Worm (Caenorhabditis elegans) whole organism, late embryonic: ENCODE results near the gene F49E12.8.

Source experiments
- C08G9.2 ChIP-seq: sonication (generic microtip); optimal IDR thresholded peaks from 2 replicates; lab custom pipeline; 2016; ENCODE audit warnings: mild to moderate bottlenecking, missing genetic modification characterization, moderate library complexity, missing compliant biosample characterization
- C38D4.7 ChIP-seq: fragments of 200-800 bp; sonication (Bioruptor generic); optimal IDR thresholded peaks from 2 replicates; lab custom pipeline; 2018; ENCODE audit warnings: mild to moderate bottlenecking, missing genetic modification characterization, moderate library complexity, missing compliant biosample characterization
- F13H6.1 ChIP-seq: sonication (generic microtip); optimal IDR thresholded peaks from 2 replicates; lab custom pipeline; 2016; ENCODE audit warnings: missing genetic modification characterization, missing compliant biosample characterization
- K02D7.2 ChIP-seq: sonication (generic microtip); optimal IDR thresholded peaks from 2 replicates; lab custom pipeline; 2017; ENCODE audit warnings: mild to moderate bottlenecking, missing genetic modification characterization, missing compliant biosample characterization
- T23F11.4 ChIP-seq: fragments of 200-800 bp; sonication (Bioruptor generic); optimal IDR thresholded peaks from 2 replicates; lab custom pipeline; 2018; ENCODE audit warnings: mild to moderate bottlenecking, missing genetic modification characterization, missing compliant biosample characterization
- ahr-1 ChIP-seq: sonication (generic microtip); optimal IDR thresholded peaks from 2 replicates; lab custom pipeline; 2016; ENCODE audit warnings: missing genetic modification characterization, missing compliant biosample characterization
- ama-1 ChIP-seq: fragments of 150-350 bp; optimal IDR thresholded peaks from 2 replicates; lab custom pipeline; 2014
- ceh-14 ChIP-seq: sonication (generic microtip); optimal IDR thresholded peaks from 2 replicates; lab custom pipeline; 2016; ENCODE audit warnings: missing genotype, missing genetic modification characterization, missing compliant biosample characterization
- ceh-19 ChIP-seq: fragments of 200-800 bp; sonication (Bioruptor generic); optimal IDR thresholded peaks from 2 replicates; lab custom pipeline; 2018; ENCODE audit warnings: mild to moderate bottlenecking, missing genetic modification characterization, missing compliant biosample characterization
- ceh-2 ChIP-seq: sonication (generic microtip); optimal IDR thresholded peaks from 2 replicates; lab custom pipeline; 2016; ENCODE audit warnings: missing genotype, missing genetic modification characterization, missing compliant biosample characterization
- ceh-24 ChIP-seq: sonication (generic microtip); optimal IDR thresholded peaks from 2 replicates; lab custom pipeline; 2016; ENCODE audit warnings: mild to moderate bottlenecking, missing genetic modification characterization, missing compliant biosample characterization
- ceh-31 ChIP-seq: sonication (generic microtip); optimal IDR thresholded peaks from 2 replicates; lab custom pipeline; 2016; ENCODE audit warnings: missing genetic modification characterization, missing compliant biosample characterization
- ceh-34 ChIP-seq: sonication (generic microtip); optimal IDR thresholded peaks from 2 replicates; lab custom pipeline; 2016; ENCODE audit warnings: mild to moderate bottlenecking, missing genetic modification characterization, missing compliant biosample characterization
- ceh-48 ChIP-seq: sonication (generic microtip); optimal IDR thresholded peaks from 2 replicates; lab custom pipeline; 2016; ENCODE audit warnings: missing genetic modification characterization, inconsistent platforms, missing compliant biosample characterization
- dve-1 ChIP-seq: sonication (generic microtip); optimal IDR thresholded peaks from 2 replicates; lab custom pipeline; 2017; ENCODE audit warnings: antibody characterized with exemption, mild to moderate bottlenecking, missing genetic modification characterization, missing compliant biosample characterization
- elt-4 ChIP-seq: sonication (generic microtip); optimal IDR thresholded peaks from 2 replicates; lab custom pipeline; 2016; ENCODE audit warnings: missing genetic modification characterization, missing compliant biosample characterization
- eyg-1 ChIP-seq: sonication (generic microtip); optimal IDR thresholded peaks from 2 replicates; lab custom pipeline; 2016; ENCODE audit warnings: missing genotype, missing genetic modification characterization, missing compliant biosample characterization
- fax-1 ChIP-seq: sonication (generic microtip); optimal IDR thresholded peaks from 2 replicates; lab custom pipeline; 2016; ENCODE audit warnings: missing genotype, missing genetic modification characterization, missing compliant biosample characterization
- fkh-6 ChIP-seq: sonication (generic microtip); optimal IDR thresholded peaks from 2 replicates; lab custom pipeline; 2016; ENCODE audit warnings: missing genetic modification characterization, missing compliant biosample characterization
- hlh-8 ChIP-seq: sonication (generic microtip); optimal IDR thresholded peaks from 2 replicates; lab custom pipeline; 2016; ENCODE audit warnings: missing genotype, missing genetic modification characterization, missing compliant biosample characterization
- lim-6 ChIP-seq: sonication (generic microtip); optimal IDR thresholded peaks from 2 replicates; lab custom pipeline; 2016; ENCODE audit warnings: missing genetic modification characterization, missing compliant biosample characterization
- lin-11 ChIP-seq: fragments of 200-800 bp; sonication (Bioruptor generic); optimal IDR thresholded peaks from 2 replicates; lab custom pipeline; 2018; ENCODE audit warnings: mild to moderate bottlenecking, missing genetic modification characterization, missing compliant biosample characterization
- madf-2 ChIP-seq: sonication (generic microtip); optimal IDR thresholded peaks from 2 replicates; lab custom pipeline; 2017; ENCODE audit warnings: missing genetic modification characterization, missing compliant biosample characterization
- mec-3 ChIP-seq: sonication (generic microtip); optimal IDR thresholded peaks from 2 replicates; lab custom pipeline; 2016; ENCODE audit warnings: borderline replicate concordance, missing genetic modification characterization, missing compliant biosample characterization
- nhr-11 ChIP-seq: fragments of 150-350 bp; optimal IDR thresholded peaks from 2 replicates; lab custom pipeline; 2014; ENCODE audit warnings: missing biosample characterization, missing genetic modification characterization
- nhr-232 ChIP-seq: sonication (generic microtip); optimal IDR thresholded peaks from 2 replicates; lab custom pipeline; 2016; ENCODE audit warnings: missing genetic modification characterization, missing compliant biosample characterization
- npax-4 ChIP-seq: sonication (generic microtip); optimal IDR thresholded peaks from 2 replicates; lab custom pipeline; 2016; ENCODE audit warnings: missing genetic modification characterization, missing compliant biosample characterization
- odd-2 ChIP-seq: sonication (generic microtip); optimal IDR thresholded peaks from 2 replicates; lab custom pipeline; 2017; ENCODE audit warnings: antibody characterized with exemption, mild to moderate bottlenecking, missing genetic modification characterization, missing compliant biosample characterization
- pag-3 ChIP-seq: sonication (generic microtip); optimal IDR thresholded peaks from 2 replicates; lab custom pipeline; 2016; ENCODE audit warnings: missing compliant biosample characterization, missing genetic modification characterization, borderline replicate concordance
- pat-9 ChIP-seq: fragments of 200-800 bp; sonication (Bioruptor generic); optimal IDR thresholded peaks from 2 replicates; lab custom pipeline; 2018; ENCODE audit warnings: mild to moderate bottlenecking, missing genetic modification characterization, moderate library complexity, missing compliant biosample characterization
- pha-2 ChIP-seq: sonication (generic microtip); optimal IDR thresholded peaks from 2 replicates; lab custom pipeline; 2017; ENCODE audit warnings: mild to moderate bottlenecking, missing genetic modification characterization, missing compliant biosample characterization
- pha-4 ChIP-seq: fragments of 150-350 bp; optimal IDR thresholded peaks from 2 replicates; lab custom pipeline; 2018; ENCODE audit warnings: missing biosample characterization, missing genetic modification reagents, missing genetic modification characterization
- rnt-1 ChIP-seq: sonication (generic microtip); optimal IDR thresholded peaks from 2 replicates; lab custom pipeline; 2016; ENCODE audit warnings: missing genetic modification characterization, missing compliant biosample characterization
- sdc-2 ChIP-seq: sonication (generic microtip); optimal IDR thresholded peaks from 2 replicates; lab custom pipeline; 2016; ENCODE audit warnings: missing genotype, missing genetic modification characterization, missing compliant biosample characterization
- sox-2 ChIP-seq: fragments of 200-800 bp; sonication (Bioruptor generic); IDR thresholded peaks from 2 replicates; pipeline ENCODE4 v1.3.6; 2022; ENCODE audit warnings: missing genetic modification reagents, missing genetic modification characterization, missing compliant biosample characterization
- sox-4 ChIP-seq: sonication (generic microtip); optimal IDR thresholded peaks from 2 replicates; lab custom pipeline; 2017; ENCODE audit warnings: mild to moderate bottlenecking, missing genetic modification characterization, inconsistent platforms, missing compliant biosample characterization
- syd-9 ChIP-seq: sonication (generic microtip); optimal IDR thresholded peaks from 2 replicates; lab custom pipeline; 2016; ENCODE audit warnings: mild to moderate bottlenecking, missing genetic modification characterization, moderate library complexity, missing compliant biosample characterization
- unc-42 ChIP-seq: sonication (generic microtip); optimal IDR thresholded peaks from 2 replicates; lab custom pipeline; 2016; ENCODE audit warnings: missing genotype, missing genetic modification characterization, missing compliant biosample characterization
- unc-55 ChIP-seq: sonication (generic microtip); optimal IDR thresholded peaks from 2 replicates; lab custom pipeline; 2017; ENCODE audit warnings: missing biosample characterization, missing genetic modification reagents, missing genetic modification characterization
- unc-86 ChIP-seq: sonication (generic microtip); optimal IDR thresholded peaks from 2 replicates; lab custom pipeline; 2016; ENCODE audit warnings: missing genetic modification characterization, missing compliant biosample characterization
- zip-5 ChIP-seq: sonication (generic microtip); optimal IDR thresholded peaks from 2 replicates; lab custom pipeline; 2016; ENCODE audit warnings: missing genetic modification characterization, missing compliant biosample characterization
- ztf-16 ChIP-seq: sonication (generic microtip); optimal IDR thresholded peaks from 2 replicates; lab custom pipeline; 2017; ENCODE audit warnings: missing genetic modification characterization, missing compliant biosample characterization

Gene F49E12.8

DNA sequence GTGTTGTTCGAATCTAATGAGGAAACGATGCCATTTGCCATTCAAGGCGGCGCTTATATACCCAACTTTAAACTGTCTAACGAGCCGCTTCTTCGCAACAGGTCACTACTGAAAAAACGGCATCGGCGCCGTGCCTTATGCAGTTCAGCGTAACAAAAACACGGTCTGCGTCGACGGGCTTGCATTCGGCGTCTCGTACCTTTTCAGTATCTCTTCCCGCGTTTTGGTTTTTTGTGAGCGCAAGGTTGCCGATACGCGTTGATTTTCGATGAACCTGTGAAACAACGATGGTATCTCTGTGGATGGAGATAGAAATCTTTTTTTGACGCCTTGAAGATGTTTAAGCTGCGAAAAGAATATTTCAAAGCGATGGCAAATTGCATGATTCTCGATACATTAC lies 34.8 kb downstream of the F49E12.8 start, which contains the start of gene col-77:
Gene col-77 (minus strand): TSS at position 32 of the 400 bp plus-strand sequence.
- no peak for TF ChIP-seq mec-3 (tag; lab: Kevin White, UChicago)
- no peak for TF ChIP-seq dve-1 (tag; lab: Kevin White, UChicago)
- no peak for TF ChIP-seq K02D7.2 (tag; lab: Kevin White, UChicago)
- TF ChIP-seq lin-11 (tag; lab: Kevin White, UChicago), result no peak
- TF ChIP-seq ceh-34 (tag; lab: Kevin White, UChicago), result no peak
- TF ChIP-seq ceh-24 (tag; lab: Kevin White, UChicago), result no peak
- TF ChIP-seq unc-86, result no peak
- TF ChIP-seq zip-5 (tag; lab: Kevin White, UChicago), result no peak
- TF ChIP-seq C38D4.7 (GFP tag; lab: Kevin White, UChicago), result no peak
- TF ChIP-seq sox-2, result no peak

DNA sequence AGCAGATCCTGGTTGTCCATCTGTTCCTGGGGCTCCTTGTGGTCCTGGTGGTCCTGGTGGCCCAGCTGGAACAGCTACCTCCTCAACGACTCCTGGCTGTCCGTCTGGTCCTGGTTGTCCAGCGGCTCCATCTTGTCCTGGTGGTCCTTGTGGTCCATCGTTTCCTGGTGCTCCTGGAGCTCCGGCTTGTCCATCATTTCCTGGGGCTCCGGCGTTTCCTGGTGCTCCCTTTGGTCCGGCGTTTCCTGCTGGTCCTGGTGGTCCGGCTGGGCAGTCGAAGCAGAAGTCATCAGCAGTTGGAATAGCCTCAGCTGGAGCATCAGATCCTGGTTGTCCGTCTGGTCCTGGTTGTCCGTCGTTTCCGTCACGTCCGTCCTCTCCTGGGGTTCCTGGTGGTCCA lies 35.6 kb downstream of the F49E12.8 start:
- TF ChIP-seq fkh-6 (tag; lab: Kevin White, UChicago) (peak; percentile 25), pag-3 (tag; lab: Kevin White, UChicago) (peak; percentile 16), T23F11.4 (no peak), zip-5 (tag; lab: Kevin White, UChicago) (no peak), elt-4 (tag; lab: Kevin White, UChicago) (peak; percentile 56), pha-4 (no peak), mec-3 (tag; lab: Kevin White, UChicago) (peak; percentile 14)

DNA sequence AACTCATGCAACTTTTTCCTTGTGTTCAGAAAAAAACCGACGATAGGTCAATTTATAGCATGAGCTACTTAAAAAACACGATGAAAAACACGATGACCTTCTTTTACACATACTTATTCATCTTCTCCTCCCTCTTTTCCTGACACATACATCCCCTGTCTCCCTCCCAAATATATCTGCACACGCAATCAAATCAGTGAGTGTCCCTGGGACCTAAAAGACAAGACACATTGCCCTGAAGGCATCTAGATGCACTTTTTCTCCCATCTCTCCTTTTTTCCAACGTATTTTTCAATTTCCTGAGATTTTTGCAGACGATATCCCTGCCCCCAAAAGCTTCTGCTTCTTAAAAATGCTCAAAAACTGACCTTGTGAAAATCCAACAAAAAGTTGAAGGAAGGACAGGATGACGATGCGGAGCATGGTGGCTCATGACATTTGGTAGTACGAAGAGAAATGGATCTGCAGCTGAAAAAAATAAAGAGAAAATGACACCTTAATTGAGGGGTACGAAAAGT lies 39.8 kb downstream of the F49E12.8 start, which contains the start of gene C26D10.6:
Gene C26D10.6 (minus strand): TSS at position 468 of the 518 bp plus-strand sequence.
- TF ChIP-seq ceh-19, result no peak
- peak; percentile 69 for TF ChIP-seq unc-42 (tag; lab: Kevin White, UChicago)

DNA sequence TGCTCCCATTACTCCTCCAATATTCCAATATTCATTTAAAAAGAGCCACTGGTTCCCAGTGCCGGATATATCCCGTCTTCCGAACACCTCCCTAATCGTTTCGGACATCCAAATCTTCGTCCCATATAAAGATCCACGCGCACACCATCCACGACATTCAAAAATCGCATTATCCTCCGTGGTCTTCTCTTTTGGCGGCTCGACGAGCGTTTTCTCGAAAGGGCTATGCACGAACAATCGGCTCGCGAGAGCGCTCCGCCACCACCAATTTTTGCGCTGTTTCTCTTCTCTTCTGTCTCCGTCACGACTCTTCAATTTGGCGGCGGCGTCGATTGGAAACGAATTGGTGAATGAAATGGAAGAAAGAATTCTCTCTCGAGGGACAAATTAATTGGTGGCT lies 40.8 kb downstream of the F49E12.8 start:
- TF ChIP-seq ceh-31 (peak; percentile 22), odd-2 (tag; lab: Kevin White, UChicago) (no peak), unc-42 (tag; lab: Kevin White, UChicago) (peak; percentile 74)

DNA sequence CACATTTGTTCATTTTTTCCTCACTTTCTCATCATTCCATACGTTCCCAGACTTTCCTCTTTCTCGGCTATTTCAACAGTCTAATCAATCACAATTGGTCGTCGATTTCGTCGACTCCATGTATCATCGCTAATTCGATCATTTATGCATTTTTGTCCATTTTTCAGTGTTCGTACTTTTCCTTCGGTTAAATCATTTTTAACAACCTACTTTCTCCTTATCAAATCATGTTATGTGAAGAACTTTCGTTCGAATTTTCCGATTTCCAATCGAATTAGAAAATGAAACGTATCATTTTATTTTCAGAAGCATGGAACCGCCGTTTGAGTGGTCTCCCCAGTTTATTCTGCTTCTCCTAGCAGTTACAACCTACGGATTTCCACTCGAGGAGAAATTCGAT lies 47.7 kb downstream of the F49E12.8 start, which contains the start of gene eff-1:
Gene eff-1 (plus strand): TSS at position 301 of the 400 bp plus-strand sequence.
- no peak for TF ChIP-seq sdc-2
- no peak for TF ChIP-seq zip-5 (tag; lab: Kevin White, UChicago)
- TF ChIP-seq npax-4 (tag; lab: Kevin White, UChicago), result no peak
- no peak for TF ChIP-seq ceh-48 (tag; lab: Kevin White, UChicago)
- no peak for TF ChIP-seq ceh-2
- TF ChIP-seq ceh-24 (tag; lab: Kevin White, UChicago), result no peak
- no peak for TF ChIP-seq madf-2
- no peak for TF ChIP-seq pat-9 (tag; lab: Kevin White, UChicago)
- TF ChIP-seq T23F11.4, result no peak
- TF ChIP-seq ztf-16, result no peak
- TF ChIP-seq ceh-14 (tag; lab: Kevin White, UChicago), result no peak
- no peak for TF ChIP-seq K02D7.2 (tag; lab: Kevin White, UChicago)
- no peak for TF ChIP-seq pha-4
- no peak for TF ChIP-seq lim-6 (tag; lab: Kevin White, UChicago)
- TF ChIP-seq syd-9 (tag; lab: Kevin White, UChicago), result no peak
- TF ChIP-seq ceh-34 (tag; lab: Kevin White, UChicago), result no peak
- no peak for TF ChIP-seq unc-42 (tag; lab: Kevin White, UChicago)
- no peak for TF ChIP-seq odd-2 (tag; lab: Kevin White, UChicago)
- TF ChIP-seq dve-1 (tag; lab: Kevin White, UChicago), result no peak
- no peak for TF ChIP-seq rnt-1

DNA sequence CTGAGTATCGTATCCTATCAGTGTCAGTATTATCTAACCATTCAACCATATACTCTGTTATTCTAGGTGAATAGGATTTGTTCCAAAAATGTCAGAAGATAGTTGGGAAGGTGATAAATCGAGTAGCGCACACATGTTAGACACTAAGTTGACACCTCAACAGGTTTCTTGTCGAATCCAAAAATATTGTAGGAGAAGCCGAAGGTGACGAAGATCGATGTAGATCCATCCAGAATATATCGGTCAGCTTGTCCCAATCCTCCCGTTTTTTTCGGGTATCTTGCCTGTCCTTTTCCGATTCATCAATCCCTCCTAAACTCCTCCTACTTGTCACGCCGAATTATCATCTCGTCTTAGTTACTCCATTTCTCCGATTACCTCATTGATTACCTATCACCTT lies 48.5 kb downstream of the F49E12.8 start:
- TF ChIP-seq zip-5 (tag; lab: Kevin White, UChicago) (no peak), nhr-232 (tag; lab: Kevin White, UChicago) (no peak), C08G9.2 (tag; lab: Kevin White, UChicago) (no peak), ama-1 (no peak), eyg-1 (tag; lab: Kevin White, UChicago) (no peak), elt-4 (tag; lab: Kevin White, UChicago) (no peak), sox-4 (tag; lab: Kevin White, UChicago) (no peak), hlh-8 (tag; lab: Kevin White, UChicago) (no peak), F13H6.1 (no peak), rnt-1 (no peak), K02D7.2 (tag; lab: Kevin White, UChicago) (no peak), fax-1 (tag; lab: Kevin White, UChicago) (no peak), unc-86 (no peak), pha-2 (no peak), unc-55 (GFP tag; lab: Kevin White, UChicago) (no peak), ahr-1 (no peak), nhr-11 (no peak), ceh-31 (no peak)
